Fruit fly (Drosophila melanogaster) whole organism: Measurements from ENCODE around the gene Cda5.

ENCODE experiments used
- Dll ChIP-seq: fragments of >200 bp; optimal IDR thresholded peaks from 2 replicates; lab custom pipeline; 2017
- pan ChIP-seq: fragments of >200 bp; optimal IDR thresholded peaks from 2 replicates; lab custom pipeline; 2017
- psq ChIP-seq: fragments of >200 bp; optimal IDR thresholded peaks from 2 replicates; lab custom pipeline; 2017
- usp ChIP-seq: fragments of >200 bp; optimal IDR thresholded peaks from 2 replicates; lab custom pipeline; 2017; ENCODE audit warnings: missing biosample characterization, missing genetic modification characterization, mixed read lengths

DNA sequence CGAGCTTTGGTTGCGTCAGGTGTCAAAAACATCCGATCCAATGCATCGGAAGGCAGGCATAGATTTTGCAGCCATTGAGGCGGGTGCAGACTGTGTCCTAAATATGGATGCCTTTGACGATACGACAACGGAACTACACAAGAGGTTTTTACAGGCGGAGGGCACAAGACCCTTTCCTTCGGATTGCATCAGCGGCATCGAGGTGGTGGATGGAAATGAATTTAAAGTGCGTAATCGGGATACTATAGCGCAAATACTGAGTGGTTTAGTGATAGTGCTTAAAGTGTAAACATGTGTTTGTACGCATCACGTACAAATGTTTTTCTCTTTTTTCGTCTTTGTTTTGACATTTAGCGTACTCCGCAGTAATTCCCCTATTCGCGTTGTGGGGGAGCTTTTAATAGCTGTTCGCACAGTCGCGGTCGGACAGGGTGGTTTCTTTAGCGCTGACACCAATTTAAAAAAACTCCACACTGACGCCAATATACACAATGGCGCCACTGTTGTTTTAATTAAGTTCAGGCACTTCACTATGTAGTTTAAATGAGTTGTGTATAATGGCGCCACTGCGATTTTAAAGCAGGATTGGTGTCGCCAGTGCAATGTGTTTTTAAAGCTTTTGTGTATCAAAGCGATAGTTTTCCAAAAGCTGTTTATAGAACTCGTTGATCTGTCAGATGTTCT, 7.7 kb upstream of the Cda5 start:
- no peak for TF ChIP-seq Dll (lab: Kevin White, UChicago)
- no peak for TF ChIP-seq pan (lab: Kevin White, UChicago)
- TF ChIP-seq usp (GFP tag; lab: Kevin White, UChicago) = no peak
- TF ChIP-seq psq (lab: Kevin White, UChicago) = no peak
